Worm (Caenorhabditis elegans): Measurements from ENCODE around the gene npp-20.
A peak's percentile ranks its signal among the peaks of the same experiment; 100 is the strongest.

Gene npp-20

DNA sequence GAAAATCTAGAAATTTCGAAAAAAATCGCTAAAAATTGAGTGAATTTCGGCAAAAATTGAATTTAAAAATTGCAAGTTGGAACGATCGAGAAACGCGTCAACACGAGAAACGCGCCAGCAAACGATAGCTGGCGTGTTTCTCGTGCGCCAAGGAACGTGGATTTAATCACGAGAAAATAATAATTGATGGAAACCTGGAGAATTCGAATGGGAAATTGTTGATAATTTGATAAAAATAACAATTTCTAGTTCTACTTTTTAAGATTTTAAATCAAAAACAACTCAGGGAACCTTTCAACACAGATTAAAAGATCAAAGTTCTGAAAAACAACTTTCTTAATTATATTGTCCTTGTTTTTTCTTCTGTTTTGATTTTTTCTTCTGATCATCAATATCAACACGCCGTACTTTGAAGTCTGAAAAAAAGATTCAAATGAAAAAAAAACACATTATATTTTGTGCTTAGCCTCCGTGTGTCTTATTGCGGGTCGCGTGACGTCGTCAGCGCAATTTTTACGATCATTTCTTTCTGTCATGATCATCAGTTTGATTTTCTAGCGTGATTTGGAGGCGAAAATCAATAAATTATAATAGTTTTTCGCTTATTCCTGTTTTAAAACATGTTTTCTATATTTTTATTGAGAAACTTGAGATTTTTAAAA is at the start of gene npp-20:
TSS of gene npp-20 (minus strand) at position 6 of the 662 bp plus-strand sequence.
- TF ChIP-seq flt-1 (GFP tag; IDR thresholded peaks at IDR 0.05), result no peak
- no peak for TF ChIP-seq klf-2 (GFP tag; conservative IDR thresholded peaks at IDR 0.05)

DNA sequence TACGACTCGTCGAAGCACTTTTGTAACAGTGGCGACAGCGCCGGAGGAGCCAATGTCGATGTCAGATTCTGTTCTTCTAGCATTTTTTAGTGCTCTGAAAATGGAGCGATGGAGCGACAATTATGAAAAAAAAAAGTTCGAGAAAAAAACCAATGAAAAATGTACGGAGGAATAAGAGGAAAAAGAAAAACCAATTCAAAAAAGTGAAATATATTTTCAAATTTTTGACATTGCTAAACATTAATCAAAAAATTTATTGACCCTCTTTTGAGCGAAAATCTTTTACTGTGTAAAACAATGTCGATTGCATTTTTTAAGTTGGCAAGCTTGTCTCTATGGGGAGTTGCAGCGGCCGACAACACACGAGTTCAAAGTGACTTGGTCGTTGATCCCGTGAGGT is 40.5 kb upstream of the npp-20 start, which contains the start of gene K03H6.5:
TSS of gene K03H6.5 (minus strand) at position 101 of the 400 bp plus-strand sequence.
- TF ChIP-seq med-1 (GFP tag; optimal IDR thresholded peaks at IDR 0.05; ENCODE audit: insufficient read depth), result no peak
- TF ChIP-seq flt-1 (GFP tag; IDR thresholded peaks at IDR 0.05), result no peak
- TF ChIP-seq T22C8.4 (GFP tag; IDR thresholded peaks at IDR 0.05), result no peak
- no peak for TF ChIP-seq ref-1 (GFP tag; conservative IDR thresholded peaks at IDR 0.05)
- TF ChIP-seq ztf-23 (GFP tag; IDR thresholded peaks at IDR 0.05), result no peak
- no peak for TF ChIP-seq cog-1 (tag; optimal IDR thresholded peaks at IDR 0.05)
- TF ChIP-seq klf-2 (GFP tag; conservative IDR thresholded peaks at IDR 0.05), result no peak
- TF ChIP-seq tab-1 (GFP tag; IDR thresholded peaks at IDR 0.05), result no peak
- TF ChIP-seq ztf-29 (GFP tag; IDR thresholded peaks at IDR 0.05), result no peak

DNA sequence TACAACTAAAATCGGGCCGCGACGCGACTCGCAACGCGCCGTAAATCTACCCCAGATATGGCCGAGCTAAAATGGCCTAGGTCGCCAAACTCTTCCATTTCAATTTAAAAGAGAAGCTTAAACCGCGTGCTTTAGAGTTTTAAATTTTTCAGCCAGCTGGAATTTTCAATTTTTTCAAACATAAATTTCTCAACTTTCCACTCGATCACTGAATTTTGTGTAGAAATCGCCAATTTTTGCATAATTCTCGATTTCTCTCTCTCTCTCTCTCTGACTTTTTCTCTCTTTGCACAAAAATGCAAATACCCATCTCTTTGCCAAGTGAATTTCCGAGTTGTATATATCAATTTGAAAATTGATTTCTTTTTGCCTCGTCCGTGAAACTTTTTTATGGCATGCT is 27.6 kb upstream of the npp-20 start, which contains the start of gene K03H6.1:
TSS of gene K03H6.1 (plus strand) at position 301 of the 400 bp plus-strand sequence.
- TF ChIP-seq tab-1 (GFP tag; IDR thresholded peaks at IDR 0.05) (no peak), cog-1 (tag; optimal IDR thresholded peaks at IDR 0.05) (no peak), med-1 (GFP tag; optimal IDR thresholded peaks at IDR 0.05; ENCODE audit: insufficient read depth) (no peak), ztf-29 (GFP tag; IDR thresholded peaks at IDR 0.05) (no peak), flt-1 (GFP tag; IDR thresholded peaks at IDR 0.05) (no peak), ztf-23 (GFP tag; IDR thresholded peaks at IDR 0.05) (no peak), klf-2 (GFP tag; conservative IDR thresholded peaks at IDR 0.05) (no peak), ref-1 (GFP tag; conservative IDR thresholded peaks at IDR 0.05) (no peak), T22C8.4 (GFP tag; IDR thresholded peaks at IDR 0.05) (no peak)

DNA sequence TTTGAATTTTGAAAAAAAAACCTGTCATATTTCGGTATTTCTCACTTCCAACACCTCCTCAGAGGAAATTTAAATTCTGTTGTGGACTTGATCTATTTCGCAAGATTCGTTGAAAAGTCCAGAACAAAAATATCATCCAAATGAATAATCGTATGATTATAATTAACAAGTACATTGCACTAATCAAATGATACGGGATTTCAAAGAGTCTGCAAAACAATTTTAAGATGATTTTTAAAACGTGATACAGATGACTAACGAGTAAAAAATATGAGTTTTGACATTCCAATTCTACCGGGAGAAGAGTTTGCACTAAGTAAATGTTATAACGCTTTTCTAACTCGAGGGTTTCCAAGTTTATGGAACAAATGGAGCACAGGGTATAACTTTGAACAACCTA is 26.5 kb upstream of the npp-20 start:
- TF ChIP-seq ztf-29 (GFP tag; IDR thresholded peaks at IDR 0.05) (no peak), ztf-23 (GFP tag; IDR thresholded peaks at IDR 0.05) (no peak), cog-1 (tag; optimal IDR thresholded peaks at IDR 0.05) (no peak), ref-1 (GFP tag; conservative IDR thresholded peaks at IDR 0.05) (no peak), klf-2 (GFP tag; conservative IDR thresholded peaks at IDR 0.05) (no peak), tab-1 (GFP tag; IDR thresholded peaks at IDR 0.05) (no peak), med-1 (GFP tag; optimal IDR thresholded peaks at IDR 0.05; ENCODE audit: insufficient read depth) (no peak), flt-1 (GFP tag; IDR thresholded peaks at IDR 0.05) (no peak), T22C8.4 (GFP tag; IDR thresholded peaks at IDR 0.05) (no peak)

DNA sequence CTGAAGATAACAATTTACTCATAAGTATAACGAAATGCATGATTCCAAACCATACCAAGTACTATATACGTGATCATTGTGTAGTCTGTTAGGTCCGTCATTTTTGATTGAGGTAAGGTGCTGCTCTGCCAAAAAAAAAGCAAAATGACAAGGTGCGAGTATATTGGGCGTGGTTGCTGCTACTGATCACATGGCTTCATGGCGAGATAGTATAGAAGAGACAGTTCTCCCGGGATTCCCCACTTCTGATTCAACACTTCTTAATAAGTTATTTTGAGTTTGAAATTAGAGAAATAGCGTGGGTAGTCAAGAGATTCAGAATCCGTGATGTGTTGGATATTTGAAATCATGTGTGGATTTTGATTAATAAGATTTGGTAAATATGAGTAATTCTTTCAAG is 25.4 kb upstream of the npp-20 start, which contains the start of gene K03H6.4:
TSS of gene K03H6.4 (minus strand) at position 101 of the 400 bp plus-strand sequence.
- TF ChIP-seq ref-1 (GFP tag; conservative IDR thresholded peaks at IDR 0.05), result no peak
- no peak for TF ChIP-seq med-1 (GFP tag; optimal IDR thresholded peaks at IDR 0.05; ENCODE audit: insufficient read depth)
- TF ChIP-seq ztf-29 (GFP tag; IDR thresholded peaks at IDR 0.05), result no peak
- no peak for TF ChIP-seq cog-1 (tag; optimal IDR thresholded peaks at IDR 0.05)
- TF ChIP-seq klf-2 (GFP tag; conservative IDR thresholded peaks at IDR 0.05), result no peak
- TF ChIP-seq ztf-23 (GFP tag; IDR thresholded peaks at IDR 0.05), result no peak
- TF ChIP-seq flt-1 (GFP tag; IDR thresholded peaks at IDR 0.05), result no peak
- no peak for TF ChIP-seq tab-1 (GFP tag; IDR thresholded peaks at IDR 0.05)
- no peak for TF ChIP-seq T22C8.4 (GFP tag; IDR thresholded peaks at IDR 0.05)

DNA sequence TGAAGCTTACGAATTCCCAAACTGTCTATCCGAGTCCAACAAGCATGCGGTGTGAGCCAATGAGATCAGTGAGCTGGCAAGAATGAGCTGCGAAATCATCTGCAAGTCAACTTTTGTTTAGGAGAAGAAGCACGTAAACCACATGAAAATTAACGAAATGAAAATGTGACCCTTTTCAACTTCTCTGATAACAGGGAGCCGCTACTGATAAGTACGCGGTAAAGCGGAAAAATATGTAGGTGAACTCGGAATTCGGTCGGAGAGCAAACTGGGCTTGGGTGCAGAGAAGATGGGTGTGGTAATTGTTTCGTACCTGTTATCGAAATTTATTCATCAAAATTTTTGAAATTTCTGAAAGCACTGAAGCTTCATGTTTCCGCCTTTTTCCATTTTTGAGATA is 20.7 kb upstream of the npp-20 start, which contains the start of gene clec-172:
TSS of gene clec-172 (minus strand) at position 101 of the 400 bp plus-strand sequence.
- TF ChIP-seq flt-1 (GFP tag; IDR thresholded peaks at IDR 0.05), result no peak

DNA sequence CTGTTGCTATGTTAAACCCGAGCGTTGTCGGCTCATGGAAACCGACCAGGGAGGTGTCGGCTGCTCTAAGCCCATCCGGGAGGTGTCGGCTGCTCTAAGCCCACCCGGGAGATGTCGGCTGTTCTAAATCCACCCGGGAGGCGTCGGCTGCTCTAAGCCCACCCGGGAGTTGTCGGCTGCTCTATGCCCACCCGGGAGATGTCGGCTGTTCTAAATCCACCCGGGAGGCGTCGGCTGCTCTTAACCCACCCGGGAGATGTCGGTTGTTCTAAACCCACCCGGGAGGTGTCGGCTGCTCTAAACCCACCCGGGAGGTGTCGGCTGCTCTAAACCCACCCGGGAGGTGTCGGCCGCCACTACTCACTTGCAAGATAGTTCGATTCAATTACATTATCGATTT is 20.1 kb upstream of the npp-20 start:
- TF ChIP-seq cog-1 (tag; optimal IDR thresholded peaks at IDR 0.05) (no peak), ztf-23 (GFP tag; IDR thresholded peaks at IDR 0.05) (no peak), flt-1 (GFP tag; IDR thresholded peaks at IDR 0.05) (no peak), ztf-29 (GFP tag; IDR thresholded peaks at IDR 0.05) (no peak), ref-1 (GFP tag; conservative IDR thresholded peaks at IDR 0.05) (no peak), T22C8.4 (GFP tag; IDR thresholded peaks at IDR 0.05) (no peak), med-1 (GFP tag; optimal IDR thresholded peaks at IDR 0.05; ENCODE audit: insufficient read depth) (no peak), klf-2 (GFP tag; conservative IDR thresholded peaks at IDR 0.05) (no peak), tab-1 (GFP tag; IDR thresholded peaks at IDR 0.05) (no peak)

DNA sequence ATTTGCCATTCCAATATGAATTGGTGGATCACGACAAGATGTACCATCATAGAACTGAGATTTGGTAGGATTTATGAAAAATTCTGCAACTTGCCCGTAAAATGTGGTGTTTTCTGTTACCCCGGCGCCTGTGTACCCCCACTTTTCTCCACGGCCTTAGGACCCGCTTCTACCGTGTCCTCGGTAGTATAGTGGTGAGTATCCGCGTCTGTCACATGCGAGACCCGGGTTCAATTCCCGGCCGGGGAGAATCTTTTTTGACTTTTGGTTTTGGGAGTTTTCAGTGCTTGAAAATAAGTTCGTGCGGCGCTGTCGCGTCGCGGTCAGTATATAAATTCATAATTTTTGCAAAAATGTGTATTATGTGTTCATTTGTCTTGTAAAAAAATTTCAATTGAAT is 18.6 kb upstream of the npp-20 start:
- no peak for TF ChIP-seq cog-1 (tag; optimal IDR thresholded peaks at IDR 0.05)
- 0 out of 2 replicates have a peak, but pooled peaks have one; percentile 31 for TF ChIP-seq klf-2 (GFP tag; conservative IDR thresholded peaks at IDR 0.05)
- 0 out of 2 replicates have a peak, but pooled peaks have one; percentile 50 for TF ChIP-seq ztf-29 (GFP tag; IDR thresholded peaks at IDR 0.05)
- TF ChIP-seq ref-1 (GFP tag; conservative IDR thresholded peaks at IDR 0.05), result peak; percentile 46; the same call in 1 of the 2 replicates
- TF ChIP-seq ztf-23 (GFP tag; IDR thresholded peaks at IDR 0.05), result peak; percentile 59; the same call in 1 of the 2 replicates
- peak; percentile 71; the same call in 1 of the 2 replicates for TF ChIP-seq tab-1 (GFP tag; IDR thresholded peaks at IDR 0.05)
- TF ChIP-seq med-1 (GFP tag; optimal IDR thresholded peaks at IDR 0.05; ENCODE audit: insufficient read depth), result no peak
- TF ChIP-seq T22C8.4 (GFP tag; IDR thresholded peaks at IDR 0.05), result no peak
- peak; percentile 55; the same call in 1 of the 2 replicates for TF ChIP-seq flt-1 (GFP tag; IDR thresholded peaks at IDR 0.05)

DNA sequence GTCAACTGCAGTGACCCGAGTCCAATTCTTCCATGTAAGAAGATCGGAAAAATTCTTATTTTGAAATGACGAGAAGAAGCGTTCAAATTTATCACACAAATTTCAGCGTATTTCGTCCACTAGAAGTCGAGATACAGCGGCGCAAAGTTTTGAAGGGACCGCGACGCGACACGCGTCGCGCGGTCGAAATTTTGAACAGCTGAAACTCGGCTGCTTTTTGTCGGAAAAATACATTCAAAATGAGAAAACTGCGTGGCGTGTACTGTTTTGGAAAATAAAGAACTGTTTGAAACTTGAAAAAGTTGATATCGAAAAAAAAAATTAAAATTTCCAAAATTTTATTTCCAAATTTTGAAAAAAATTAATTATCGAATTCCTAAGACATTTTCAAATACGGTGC is 17.1 kb upstream of the npp-20 start:
- TF ChIP-seq med-1 (GFP tag; optimal IDR thresholded peaks at IDR 0.05; ENCODE audit: insufficient read depth) (no peak), ztf-29 (GFP tag; IDR thresholded peaks at IDR 0.05) (no peak), T22C8.4 (GFP tag; IDR thresholded peaks at IDR 0.05) (no peak), flt-1 (GFP tag; IDR thresholded peaks at IDR 0.05) (no peak), tab-1 (GFP tag; IDR thresholded peaks at IDR 0.05) (no peak), klf-2 (GFP tag; conservative IDR thresholded peaks at IDR 0.05) (no peak), ztf-23 (GFP tag; IDR thresholded peaks at IDR 0.05) (no peak), cog-1 (tag; optimal IDR thresholded peaks at IDR 0.05) (no peak), ref-1 (GFP tag; conservative IDR thresholded peaks at IDR 0.05) (no peak)

DNA sequence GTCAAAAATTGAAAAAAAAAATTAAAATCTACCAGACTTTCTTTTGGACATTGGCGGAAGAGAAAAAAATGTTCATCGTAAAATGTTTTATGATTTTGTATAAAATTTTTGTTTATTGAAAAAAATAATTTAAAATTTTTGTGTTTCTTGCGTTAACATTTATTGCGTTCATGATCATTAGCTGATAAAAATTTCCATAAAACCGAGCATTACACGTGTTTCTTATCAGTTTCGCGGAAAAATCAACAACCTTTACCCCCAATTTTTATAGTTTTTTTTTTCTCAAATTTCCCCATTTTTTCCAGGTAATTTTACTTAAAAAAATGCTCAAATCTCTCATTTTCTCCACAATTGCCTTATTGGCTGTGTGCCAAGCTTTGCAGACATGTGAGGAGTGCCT is 14.4 kb upstream of the npp-20 start, which contains the start of gene txt-4:
TSS of gene txt-4 (plus strand) at position 324 of the 400 bp plus-strand sequence.
- TF ChIP-seq ztf-29 (GFP tag; IDR thresholded peaks at IDR 0.05), result no peak

Measured in whole organism, midembryonic.